Fruit fly (Drosophila melanogaster) whole organism, prepupa: ENCODE data around the gene Prx5.

Experiments
- CG10631 ChIP-seq: fragments of 200-800 bp; sonication (Bioruptor generic); optimal IDR thresholded peaks from 2 replicates; lab custom pipeline; 2016; ENCODE audit warnings: missing biosample characterization, missing genetic modification characterization
- CG11902 ChIP-seq: fragments of 200-800 bp; sonication (Bioruptor generic); optimal IDR thresholded peaks from 3 replicates; lab custom pipeline; 2016; ENCODE audit warnings: missing biosample characterization, missing genetic modification characterization
- CG3032 ChIP-seq: fragments of 200-800 bp; optimal IDR thresholded peaks from 2 replicates; lab custom pipeline; 2019; ENCODE audit warnings: missing biosample characterization, mild to moderate bottlenecking, missing genetic modification characterization, moderate library complexity
- CG32006 ChIP-seq: fragments of 200-800 bp; sonication (Bioruptor generic); optimal IDR thresholded peaks from 3 replicates; lab custom pipeline; 2017; ENCODE audit warnings: missing biosample characterization, mild to moderate bottlenecking, missing genetic modification characterization
- CG34406 ChIP-seq: fragments of 200-800 bp; sonication (Bioruptor generic); optimal IDR thresholded peaks from 3 replicates; lab custom pipeline; 2016; ENCODE audit warnings: missing biosample characterization, missing genetic modification characterization
- CG4318 ChIP-seq: fragments of 200-800 bp; sonication (Bioruptor generic); optimal IDR thresholded peaks from 3 replicates; lab custom pipeline; 2017; ENCODE audit warnings: missing biosample characterization, mild to moderate bottlenecking, missing genetic modification characterization
- Eip75B ChIP-seq: fragments of 200-800 bp; sonication (Bioruptor generic); optimal IDR thresholded peaks from 3 replicates; lab custom pipeline; 2016; ENCODE audit warnings: missing biosample characterization, missing genetic modification characterization
- Ets21C ChIP-seq: fragments of 200-800 bp; sonication (Bioruptor generic); optimal IDR thresholded peaks from 3 replicates; lab custom pipeline; 2016; ENCODE audit warnings: missing biosample characterization, missing genetic modification characterization
- Gug ChIP-seq: fragments of 200-800 bp; sonication (Bioruptor generic); IDR thresholded peaks from 2 replicates; pipeline ENCODE4 v1.3.6; 2022; ENCODE audit warnings: missing biosample characterization, missing genetic modification characterization
- eg ChIP-seq: fragments of 200-800 bp; sonication (Bioruptor generic); IDR thresholded peaks from 3 replicates; pipeline ENCODE4 v1.3.6; 2022; ENCODE audit warnings: missing biosample characterization, missing genetic modification characterization
- esn ChIP-seq: fragments of 200-800 bp; sonication (Bioruptor generic); optimal IDR thresholded peaks from 2 replicates; lab custom pipeline; 2016; ENCODE audit warnings: missing biosample characterization, mild to moderate bottlenecking, missing genetic modification characterization, moderate library complexity
- salr ChIP-seq, 2 experiments: fragments of 200-800 bp; sonication (Bioruptor generic); optimal IDR thresholded peaks; 3 replicates each; lab custom pipeline; 2016 to 2018; ENCODE audit warnings: missing biosample characterization in 2 of 2, missing genetic modification characterization in 2 of 2, mild to moderate bottlenecking in 1 of 2
- spab ChIP-seq: fragments of 200-800 bp; sonication (Bioruptor generic); optimal IDR thresholded peaks from 2 replicates; lab custom pipeline; 2017; ENCODE audit warnings: missing biosample characterization, mild to moderate bottlenecking, missing genetic modification characterization, missing genetic modification reagents

- TF ChIP-seq Ets21C (GFP tag; lab: Kevin White, UChicago) (no peak), CG11902 (GFP tag; lab: Kevin White, UChicago) (no peak), spab (GFP tag; lab: Kevin White, UChicago) (no peak), esn (GFP tag; lab: Kevin White, UChicago) (no peak), eg (GFP tag; lab: Robert Waterston, UW) (no peak), CG32006 (GFP tag; lab: Kevin White, UChicago) (no peak), salr (GFP tag; optimal IDR thresholded peaks at IDR 0.05; lab: Kevin White, UChicago) (no peak), CG4318 (GFP tag; lab: Kevin White, UChicago) (no peak), Gug (GFP tag; lab: Robert Waterston, UW) (no peak), CG3032 (tag; lab: Kevin White, UChicago) (no peak), CG10631 (GFP tag; lab: Kevin White, UChicago) (no peak), CG34406 (GFP tag; lab: Kevin White, UChicago) (no peak), Eip75B (no peak)
Observed at dm6 chr3R:18195295-18195694, 28.2 kb upstream of the Prx5 start.
